Worm (Caenorhabditis elegans) whole organism, L3 larva: ENCODE results near the gene T28F3.11.

Source experiments
- R02D3.7 ChIP-seq: fragments of 150-350 bp; optimal IDR thresholded peaks from 2 replicates; lab custom pipeline; 2014; ENCODE audit warnings: missing biosample characterization, missing genetic modification characterization
- ZK546.5 ChIP-seq: sonication (generic microtip); optimal IDR thresholded peaks from 2 replicates; lab custom pipeline; 2017; ENCODE audit warnings: missing biosample characterization, missing genetic modification characterization
- aly-2 ChIP-seq: fragments of 150-350 bp; optimal IDR thresholded peaks from 2 replicates; lab custom pipeline; 2014; ENCODE audit warnings: missing biosample characterization, missing genetic modification characterization
- ama-1 ChIP-seq: fragments of 150-350 bp; optimal IDR thresholded peaks from 2 replicates; lab custom pipeline; 2018
- ceh-16 ChIP-seq: sonication (generic microtip); optimal IDR thresholded peaks from 2 replicates; lab custom pipeline; 2017; ENCODE audit warnings: missing biosample characterization, missing genetic modification characterization
- ceh-28 ChIP-seq: fragments of 150-350 bp; optimal IDR thresholded peaks from 2 replicates; lab custom pipeline; 2014; ENCODE audit warnings: missing biosample characterization, missing genetic modification reagents, missing genetic modification characterization
- ceh-82 ChIP-seq: fragments of 150-350 bp; optimal IDR thresholded peaks from 2 replicates; lab custom pipeline; 2014; ENCODE audit warnings: missing biosample characterization, missing genetic modification characterization
- ceh-9 ChIP-seq: sonication (generic microtip); optimal IDR thresholded peaks from 2 replicates; lab custom pipeline; 2018; ENCODE audit warnings: missing biosample characterization, missing genetic modification characterization
- daf-12 ChIP-seq: fragments of 150-350 bp; optimal IDR thresholded peaks from 2 replicates; lab custom pipeline; 2014; ENCODE audit warnings: missing biosample characterization, missing genetic modification reagents, missing genetic modification characterization
- egl-27 ChIP-seq: sonication (generic microtip); optimal IDR thresholded peaks from 4 replicates; lab custom pipeline; 2017; ENCODE audit warnings: missing biosample characterization, missing genetic modification reagents, missing genetic modification characterization
- egl-5 ChIP-seq: fragments of 150-350 bp; optimal IDR thresholded peaks from 2 replicates; lab custom pipeline; 2017; ENCODE audit warnings: missing biosample characterization, missing genetic modification reagents, missing genetic modification characterization, inconsistent platforms
- elt-1 ChIP-seq: fragments of 150-350 bp; optimal IDR thresholded peaks from 2 replicates; lab custom pipeline; 2014; ENCODE audit warnings: missing biosample characterization, missing genetic modification characterization
- elt-2 ChIP-seq: sonication (generic microtip); optimal IDR thresholded peaks from 2 replicates; lab custom pipeline; 2016; ENCODE audit warnings: missing genetic modification reagents, mild to moderate bottlenecking, missing genetic modification characterization, missing compliant biosample characterization
- elt-3 ChIP-seq, 3 experiments: fragments of 150-350 bp in 1 of 3; sonication (generic microtip) in 2 of 3; optimal IDR thresholded peaks; 2 replicates in 2 of 3; 4 replicates in 1 of 3; lab custom pipeline; 2014 to 2017; ENCODE audit warnings: missing biosample characterization in 3 of 3, missing genetic modification characterization in 3 of 3
- eor-1 ChIP-seq, 2 experiments: fragments of 150-350 bp; optimal IDR thresholded peaks; 2 replicates each; lab custom pipeline; 2014 to 2018; ENCODE audit warnings: missing biosample characterization in 2 of 2, missing genetic modification characterization in 2 of 2
- fkh-10 ChIP-seq: sonication (generic microtip); optimal IDR thresholded peaks from 2 replicates; lab custom pipeline; 2017; ENCODE audit warnings: missing biosample characterization, missing genetic modification reagents, missing genetic modification characterization
- fkh-2 ChIP-seq: fragments of 150-350 bp; optimal IDR thresholded peaks from 2 replicates; lab custom pipeline; 2014; ENCODE audit warnings: missing biosample characterization, missing genetic modification reagents, missing genetic modification characterization
- fos-1 ChIP-seq: fragments of 150-350 bp; optimal IDR thresholded peaks from 2 replicates; lab custom pipeline; 2014; ENCODE audit warnings: missing biosample characterization, missing genetic modification characterization
- hmg-11 ChIP-seq: sonication (generic microtip); optimal IDR thresholded peaks from 2 replicates; lab custom pipeline; 2016; ENCODE audit warnings: missing genetic modification characterization, missing compliant biosample characterization
- jun-1 ChIP-seq: fragments of 150-350 bp; optimal IDR thresholded peaks from 2 replicates; lab custom pipeline; 2014; ENCODE audit warnings: missing biosample characterization, missing genetic modification reagents, missing genetic modification characterization
- lin-15B ChIP-seq: fragments of 150-350 bp; optimal IDR thresholded peaks from 2 replicates; lab custom pipeline; 2014; ENCODE audit warnings: missing biosample characterization, missing genetic modification characterization
- lin-39 ChIP-seq: fragments of 150-350 bp; optimal IDR thresholded peaks from 2 replicates; lab custom pipeline; 2018; ENCODE audit warnings: missing biosample characterization, missing genetic modification reagents, missing genetic modification characterization
- lsy-12 ChIP-seq: sonication (generic microtip); optimal IDR thresholded peaks from 2 replicates; lab custom pipeline; 2016; ENCODE audit warnings: mild to moderate bottlenecking, missing genetic modification characterization, missing compliant biosample characterization
- mdl-1 ChIP-seq: fragments of 150-350 bp; optimal IDR thresholded peaks from 2 replicates; lab custom pipeline; 2014; ENCODE audit warnings: missing biosample characterization, missing genetic modification characterization
- mml-1 ChIP-seq: fragments of 150-350 bp; sonication (generic microtip); optimal IDR thresholded peaks from 3 replicates; lab custom pipeline; 2014; ENCODE audit warnings: missing biosample characterization, missing genetic modification characterization
- nfya-1 ChIP-seq: sonication (generic microtip); optimal IDR thresholded peaks from 2 replicates; lab custom pipeline; 2017; ENCODE audit warnings: missing genetic modification characterization, mild to moderate bottlenecking, missing compliant biosample characterization, antibody characterized with exemption, moderate library complexity; ENCODE audit not compliant: insufficient read depth
- nhr-11 ChIP-seq: fragments of 150-350 bp; optimal IDR thresholded peaks from 2 replicates; lab custom pipeline; 2014; ENCODE audit warnings: missing biosample characterization, missing genetic modification characterization
- nhr-12 ChIP-seq: fragments of 150-350 bp; optimal IDR thresholded peaks from 2 replicates; lab custom pipeline; 2014; ENCODE audit warnings: missing biosample characterization, missing genetic modification characterization
- nhr-23 ChIP-seq: fragments of 150-350 bp; optimal IDR thresholded peaks from 2 replicates; lab custom pipeline; 2014; ENCODE audit warnings: missing biosample characterization, missing genetic modification reagents, missing genetic modification characterization
- nhr-237 ChIP-seq: fragments of 150-350 bp; optimal IDR thresholded peaks from 2 replicates; lab custom pipeline; 2014; ENCODE audit warnings: missing biosample characterization, missing genetic modification characterization
- nhr-25 ChIP-seq: sonication (generic microtip); optimal IDR thresholded peaks from 2 replicates; lab custom pipeline; 2017; ENCODE audit warnings: missing biosample characterization, missing genetic modification characterization
- nhr-28 ChIP-seq: fragments of 150-350 bp; optimal IDR thresholded peaks from 2 replicates; lab custom pipeline; 2014; ENCODE audit warnings: missing biosample characterization, missing genetic modification characterization
- nhr-43 ChIP-seq: sonication (generic microtip); optimal IDR thresholded peaks from 2 replicates; lab custom pipeline; 2016; ENCODE audit warnings: mild to moderate bottlenecking, missing genetic modification characterization, missing compliant biosample characterization; ENCODE audit not compliant: poor library complexity, severe bottlenecking
- nhr-67 ChIP-seq: fragments of 150-350 bp; optimal IDR thresholded peaks from 2 replicates; lab custom pipeline; 2014; ENCODE audit warnings: missing biosample characterization, missing genetic modification characterization
- nhr-76 ChIP-seq: fragments of 150-350 bp; sonication (generic microtip); optimal IDR thresholded peaks from 5 replicates; lab custom pipeline; 2014; ENCODE audit warnings: missing biosample characterization, missing genetic modification characterization
- nhr-77 ChIP-seq: fragments of 150-350 bp; optimal IDR thresholded peaks from 2 replicates; lab custom pipeline; 2014; ENCODE audit warnings: missing biosample characterization, missing genetic modification characterization
- pha-4 ChIP-seq: fragments of 150-350 bp; optimal IDR thresholded peaks from 2 replicates; lab custom pipeline; 2014; ENCODE audit warnings: missing biosample characterization, missing genetic modification reagents, missing genetic modification characterization
- pqm-1 ChIP-seq: fragments of 150-350 bp; optimal IDR thresholded peaks from 2 replicates; lab custom pipeline; 2017; ENCODE audit warnings: missing biosample characterization, missing genetic modification characterization, inconsistent platforms
- sea-2 ChIP-seq: fragments of 150-350 bp; sonication (generic microtip); optimal IDR thresholded peaks from 4 replicates; lab custom pipeline; 2014; ENCODE audit warnings: missing biosample characterization, missing genetic modification reagents, missing genetic modification characterization
- skn-1 ChIP-seq: fragments of 150-350 bp; optimal IDR thresholded peaks from 2 replicates; lab custom pipeline; 2014; ENCODE audit warnings: missing biosample characterization, missing genetic modification characterization
- snpc-4 ChIP-seq: fragments of 150-350 bp; optimal IDR thresholded peaks from 2 replicates; lab custom pipeline; 2014; ENCODE audit warnings: missing biosample characterization, missing genetic modification characterization
- tbx-2 ChIP-seq: sonication (generic microtip); optimal IDR thresholded peaks from 2 replicates; lab custom pipeline; 2016; ENCODE audit warnings: mild to moderate bottlenecking, missing genetic modification characterization, missing compliant biosample characterization
- unc-39 ChIP-seq: sonication (generic microtip); optimal IDR thresholded peaks from 4 replicates; lab custom pipeline; 2017; ENCODE audit warnings: missing biosample characterization, missing genetic modification characterization
- unc-62 ChIP-seq: fragments of 150-350 bp; sonication (generic microtip); optimal IDR thresholded peaks from 4 replicates; lab custom pipeline; 2014; ENCODE audit warnings: missing biosample characterization, missing genetic modification reagents, missing genetic modification characterization
- zag-1 ChIP-seq: fragments of 150-350 bp; optimal IDR thresholded peaks from 2 replicates; lab custom pipeline; 2014; ENCODE audit warnings: missing biosample characterization, missing genetic modification characterization
- ztf-11 ChIP-seq: fragments of 150-350 bp; optimal IDR thresholded peaks from 2 replicates; lab custom pipeline; 2014; ENCODE audit warnings: missing biosample characterization, missing genetic modification characterization
- ztf-4 ChIP-seq: fragments of 150-350 bp; optimal IDR thresholded peaks from 2 replicates; lab custom pipeline; 2014; ENCODE audit warnings: missing biosample characterization, missing genetic modification characterization

The T28F3.11 gene

DNA sequence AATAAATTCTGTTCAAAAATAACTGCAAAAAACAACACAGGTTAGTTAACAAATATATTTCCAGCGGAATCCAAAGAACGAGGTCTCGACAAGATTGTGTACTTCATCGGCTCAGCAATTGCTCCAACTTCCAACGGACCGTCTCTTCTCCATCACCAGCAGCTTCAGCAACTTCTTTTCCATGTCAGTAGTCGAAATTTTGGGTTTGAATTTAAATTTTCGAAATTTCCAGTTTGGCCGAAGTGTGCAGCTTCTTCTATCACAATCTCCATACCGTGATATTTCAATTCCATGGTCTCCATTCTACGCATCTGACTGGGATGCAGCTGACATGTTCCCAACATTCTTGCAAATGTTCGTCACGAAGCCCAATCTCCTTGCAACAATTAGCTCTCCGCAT lies 38.0 kb downstream of the T28F3.11 start:
- TF ChIP-seq ceh-16 (no peak), skn-1 (tag; lab: Kevin White, UChicago) (no peak), nhr-12 (tag; lab: Kevin White, UChicago) (no peak), eor-1 (tag; optimal IDR thresholded peaks at IDR 0.05; lab: Kevin White, UChicago) (no peak), zag-1 (tag; lab: Kevin White, UChicago) (no peak), fkh-10 (GFP tag; lab: Kevin White, UChicago) (no peak), R02D3.7 (tag; lab: Kevin White, UChicago) (no peak), nhr-28 (no peak), nhr-23 (tag; lab: Kevin White, UChicago) (no peak), nhr-76 (tag; lab: Kevin White, UChicago) (no peak)

DNA sequence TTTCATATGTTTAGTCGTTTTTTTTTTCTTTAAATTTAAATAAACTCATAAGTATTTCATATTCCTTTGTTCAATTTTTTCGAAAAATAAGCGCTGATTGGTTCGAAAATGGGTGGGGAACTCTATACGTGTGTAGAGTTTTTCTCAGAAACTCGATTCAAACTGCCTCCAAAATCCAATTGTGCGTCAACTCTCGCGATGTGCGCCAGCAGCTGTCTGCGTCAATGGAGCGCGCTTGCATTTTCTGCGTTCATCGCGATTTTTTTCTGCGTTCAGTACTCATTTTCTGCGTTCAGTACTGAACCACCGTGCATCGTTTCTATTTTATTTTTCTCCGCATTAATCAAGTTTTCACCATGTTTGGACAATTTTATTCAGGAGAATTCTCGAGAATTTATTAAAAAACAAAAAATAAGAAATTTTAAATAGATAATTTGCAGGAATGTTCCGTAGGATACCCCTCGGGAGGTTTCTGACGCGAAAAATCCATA lies 41.7 kb downstream of the T28F3.11 start, which contains the start of gene eelo-2:
Gene eelo-2, plus strand, starts transcription at position 441 of the 491 bp plus-strand sequence.
- TF ChIP-seq nhr-77 (tag; lab: Kevin White, UChicago) (peak; percentile 88), nhr-67 (tag; lab: Kevin White, UChicago) (peak; percentile 40), egl-5 (tag; lab: Kevin White, UChicago) (peak; percentile 93), nhr-23 (tag; lab: Kevin White, UChicago) (peak; percentile 99), nhr-11 (peak; percentile 94), pqm-1 (tag; lab: Kevin White, UChicago) (peak; percentile 86), elt-3 (tag; optimal IDR thresholded peaks at IDR 0.05; lab: Kevin White, UChicago) (peak in 1 of 3 experiments; percentile 73), ceh-9 (no peak), unc-39 (peak; percentile 48), eor-1 (tag; optimal IDR thresholded peaks at IDR 0.05; lab: Kevin White, UChicago) (no peak), nhr-43 (tag; lab: Kevin White, UChicago) (peak; percentile 98), ceh-82 (tag; lab: Kevin White, UChicago) (peak; percentile 96), zag-1 (tag; lab: Kevin White, UChicago) (peak; percentile 90), nfya-1 (tag; lab: Kevin White, UChicago) (peak; percentile 98), nhr-25 (tag; lab: Kevin White, UChicago) (peak; percentile 99), fkh-2 (tag; lab: Kevin White, UChicago) (no peak), tbx-2 (peak; percentile 96), mml-1 (tag; lab: Kevin White, UChicago) (no peak), sea-2 (no peak), skn-1 (tag; lab: Kevin White, UChicago) (peak; percentile 96), lsy-12 (tag; lab: Kevin White, UChicago) (peak; percentile 96), nhr-237 (peak; percentile 54), nhr-28 (peak; percentile 82), pha-4 (tag; lab: Kevin White, UChicago) (peak; percentile 100), elt-1 (tag; lab: Kevin White, UChicago) (peak; percentile 72), ceh-16 (peak; percentile 35), fkh-10 (GFP tag; lab: Kevin White, UChicago) (peak; percentile 94), ztf-11 (tag; lab: Kevin White, UChicago) (no peak), ama-1 (lab: Kevin White, UChicago) (peak; percentile 88), aly-2 (tag; lab: Kevin White, UChicago) (peak; percentile 75), daf-12 (peak; percentile 40), egl-27 (peak; percentile 90), ztf-4 (tag; lab: Kevin White, UChicago) (peak; percentile 91), nhr-12 (tag; lab: Kevin White, UChicago) (no peak), mdl-1 (tag; lab: Kevin White, UChicago) (no peak), hmg-11 (tag; lab: Kevin White, UChicago) (peak; percentile 96), nhr-76 (tag; lab: Kevin White, UChicago) (peak; percentile 91), fos-1 (tag; lab: Kevin White, UChicago) (peak; percentile 64), ceh-28 (peak; percentile 94), snpc-4 (tag; lab: Kevin White, UChicago) (peak; percentile 97), unc-62 (GFP tag; lab: Kevin White, UChicago) (peak; percentile 65), ZK546.5 (peak; percentile 59), elt-2 (tag; lab: Kevin White, UChicago) (peak; percentile 90), lin-39 (tag; lab: Kevin White, UChicago) (peak; percentile 99), jun-1 (tag; lab: Kevin White, UChicago) (peak; percentile 97), lin-15B (peak; percentile 100), R02D3.7 (tag; lab: Kevin White, UChicago) (peak; percentile 93)
